Fruit fly (Drosophila melanogaster): Measurements from ENCODE around the gene RhoGAP92B.

The RhoGAP92B gene

dm6 chr3R:19877427-19878076 lies 27.4 kb upstream of the RhoGAP92B start, which contains the start of the genes CG17186 and Arc42 (continued):
- no peak for TF ChIP-seq amos (GFP tag; IDR thresholded peaks at IDR 0.05; ENCODE audit: partially characterized antibody)
- no peak for TF ChIP-seq peb (GFP tag; IDR thresholded peaks at IDR 0.05)
- TF ChIP-seq BtbVII (GFP tag; optimal IDR thresholded peaks at IDR 0.05) = no peak
- TF ChIP-seq CG10959 (GFP tag; IDR thresholded peaks at IDR 0.05) = no peak
- TF ChIP-seq Six4 (GFP tag; optimal IDR thresholded peaks at IDR 0.05) = peak; percentile 3
- TF ChIP-seq sqz (GFP tag; optimal IDR thresholded peaks at IDR 0.05) = peak; percentile 73
- peak; percentile 1 for TF ChIP-seq CG10462 (GFP tag; optimal IDR thresholded peaks at IDR 0.05)
- no peak for TF ChIP-seq ATbp (GFP tag; optimal IDR thresholded peaks at IDR 0.05)
- TF ChIP-seq danr (GFP tag; IDR thresholded peaks at IDR 0.05) = no peak
- TF ChIP-seq Hand (GFP tag; optimal IDR thresholded peaks at IDR 0.05) = no peak
- TF ChIP-seq Hsf (GFP tag; optimal IDR thresholded peaks at IDR 0.05) = peak; percentile 20
- TF ChIP-seq D19A (tag; optimal IDR thresholded peaks at IDR 0.05) = no peak
- TF ChIP-seq CG11504 (tag; optimal IDR thresholded peaks at IDR 0.05) = peak; percentile 30
- no peak for TF ChIP-seq br (optimal IDR thresholded peaks at IDR 0.05)
- TF ChIP-seq Ets65A (GFP tag) = no peak
- no peak for TF ChIP-seq zen2 (GFP tag; IDR thresholded peaks at IDR 0.05; ENCODE audit: partially characterized antibody)
- no peak for TF ChIP-seq Oli (tag; optimal IDR thresholded peaks at IDR 0.05)
- TF ChIP-seq nau (GFP tag; optimal IDR thresholded peaks at IDR 0.05) = no peak
- peak; percentile 10 for TF ChIP-seq CG7928 (GFP tag; optimal IDR thresholded peaks at IDR 0.05)
- TF ChIP-seq CG15601 (tag; optimal IDR thresholded peaks at IDR 0.05) = peak; percentile 44
- TF ChIP-seq cato (GFP tag; optimal IDR thresholded peaks at IDR 0.05; ENCODE audit: borderline replicate concordance) = peak; percentile 3
- TF ChIP-seq CG4820 (GFP tag; optimal IDR thresholded peaks at IDR 0.05) = no peak
- TF ChIP-seq Dp (GFP tag; optimal IDR thresholded peaks at IDR 0.05) = peak; percentile 76
- peak; percentile 67 for TF ChIP-seq CG12659 (GFP tag; optimal IDR thresholded peaks at IDR 0.05)
- peak; percentile 88 for TF ChIP-seq CG15514 (GFP tag; optimal IDR thresholded peaks at IDR 0.05)
- TF ChIP-seq knrl (GFP tag; IDR thresholded peaks at IDR 0.05; ENCODE audit: partially characterized antibody) = peak; percentile 13; the same call in 1 of the 3 replicates
- no peak for TF ChIP-seq CG4404 (GFP tag; IDR thresholded peaks at IDR 0.05)
- TF ChIP-seq Hr78 (GFP tag; optimal IDR thresholded peaks at IDR 0.05) = no peak
- no peak for TF ChIP-seq CG43689 (GFP tag; IDR thresholded peaks at IDR 0.05)
- TF ChIP-seq pb (GFP tag; optimal IDR thresholded peaks at IDR 0.05) = no peak
- peak; percentile 28 for TF ChIP-seq CG10654 (GFP tag; optimal IDR thresholded peaks at IDR 0.05)
- no peak for TF ChIP-seq zf30C (GFP tag; optimal IDR thresholded peaks at IDR 0.05)
- no peak for TF ChIP-seq CG6813 (GFP tag; optimal IDR thresholded peaks at IDR 0.05)
- TF ChIP-seq mld (GFP tag; IDR thresholded peaks at IDR 0.05; ENCODE audit: partially characterized antibody) = no peak
- TF ChIP-seq salm (tag; optimal IDR thresholded peaks at IDR 0.05) = no peak
- no peak for TF ChIP-seq pan (optimal IDR thresholded peaks at IDR 0.05)
- TF ChIP-seq pan (GFP tag; optimal IDR thresholded peaks at IDR 0.05 in 1 of 2, IDR thresholded peaks at IDR 0.05 in 1 of 2) = no peak
- TF ChIP-seq Hey (tag; optimal IDR thresholded peaks at IDR 0.05) = no peak
- no peak for TF ChIP-seq HmgD (GFP tag; optimal IDR thresholded peaks at IDR 0.05)
- TF ChIP-seq prd (optimal IDR thresholded peaks at IDR 0.05) = no peak
- no peak for TF ChIP-seq prd (GFP tag; IDR thresholded peaks at IDR 0.05)
- TF ChIP-seq kay (GFP tag; optimal IDR thresholded peaks at IDR 0.05) = no peak
- no peak for TF ChIP-seq bcd (GFP tag; optimal IDR thresholded peaks at IDR 0.05)
- no peak for TF ChIP-seq CG13296 (GFP tag; optimal IDR thresholded peaks at IDR 0.05)
- TF ChIP-seq chm (GFP tag; IDR thresholded peaks at IDR 0.05) = no peak
- TF ChIP-seq CG6765 (GFP tag; optimal IDR thresholded peaks at IDR 0.05) = no peak
- TF ChIP-seq CG12391 (tag; optimal IDR thresholded peaks at IDR 0.05) = peak; percentile 47
- TF ChIP-seq CG17186 (GFP tag; optimal IDR thresholded peaks at IDR 0.05) = peak; percentile 61
- TF ChIP-seq gem (tag; optimal IDR thresholded peaks at IDR 0.05) = peak; percentile 45
- TF ChIP-seq Fer1 (GFP tag; optimal IDR thresholded peaks at IDR 0.05) = no peak

Data from whole organism, embryonic.